Fruit fly (Drosophila melanogaster) whole organism, wandering third instar larva: ENCODE data around the gene Kr-h2.

Source experiments
- Abd-B ChIP-seq: fragments of >200 bp; optimal IDR thresholded peaks from 2 replicates; lab custom pipeline; 2017; ENCODE audit warnings: missing biosample characterization, missing genetic modification characterization
- brk ChIP-seq: fragments of 200-800 bp; sonication (Bioruptor generic); optimal IDR thresholded peaks from 2 replicates; lab custom pipeline; 2016; ENCODE audit warnings: missing biosample characterization, mild to moderate bottlenecking, missing genetic modification characterization
- dmrt93B ChIP-seq: fragments of 200-800 bp; sonication (Bioruptor generic); optimal IDR thresholded peaks from 2 replicates; lab custom pipeline; 2018; ENCODE audit warnings: missing biosample characterization, mild to moderate bottlenecking, missing genetic modification characterization
- fru ChIP-seq: fragments of 200-800 bp; sonication (Bioruptor generic); optimal IDR thresholded peaks from 3 replicates; lab custom pipeline; 2016; ENCODE audit warnings: missing biosample characterization, mild to moderate bottlenecking, missing genetic modification characterization

- TF ChIP-seq brk (GFP tag; lab: Kevin White, UChicago) = no peak
- TF ChIP-seq Abd-B (GFP tag; lab: Kevin White, UChicago) = no peak
- TF ChIP-seq fru (GFP tag; lab: Kevin White, UChicago) = no peak
- no peak for TF ChIP-seq dmrt93B (GFP tag; lab: Kevin White, UChicago)
Measured at dm6 chr2L:6076143-6076542, 5.4 kb downstream of the Kr-h2 start.
